Fruit fly (Drosophila melanogaster): ENCODE results near the gene CG45413.

The CG45413 gene

DNA sequence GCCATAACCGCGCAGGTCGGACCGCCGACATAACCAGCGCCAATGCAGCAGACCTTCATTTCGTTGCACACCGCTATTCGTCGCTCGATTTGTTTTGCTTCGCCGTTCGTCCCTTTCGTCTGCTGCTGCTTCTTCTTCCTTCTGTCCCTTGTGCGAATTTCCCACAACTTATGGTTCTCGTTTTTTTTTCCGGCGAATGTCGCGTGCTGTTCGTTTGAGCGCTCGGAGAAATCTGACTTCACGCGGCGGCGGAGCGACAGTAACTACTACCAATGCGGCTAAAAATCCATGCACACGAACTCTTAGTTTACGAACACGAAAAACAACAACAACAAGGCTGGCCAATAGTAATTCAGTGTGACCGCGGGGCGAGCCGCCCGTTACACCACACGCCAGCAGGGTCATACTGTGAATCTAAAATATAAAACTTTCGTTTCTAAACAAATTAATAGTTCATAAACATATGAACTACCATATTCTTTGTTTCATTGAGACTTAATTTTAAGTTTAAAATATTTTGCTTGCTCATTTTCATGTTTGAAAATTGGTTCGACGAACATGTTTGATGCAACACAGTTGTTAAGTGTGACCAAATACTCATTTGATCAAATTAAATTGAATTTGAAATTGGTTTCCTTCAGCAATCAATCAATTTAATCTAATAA, 32.9 kb upstream of the CG45413 start, which contains the start of gene sgl (continued):
- TF ChIP-seq br (optimal IDR thresholded peaks at IDR 0.05) (no peak), Taf1 (GFP tag; IDR thresholded peaks at IDR 0.05) (no peak), CG9727 (GFP tag; optimal IDR thresholded peaks at IDR 0.05) (no peak), B-H2 (GFP tag; optimal IDR thresholded peaks at IDR 0.05) (peak; percentile 74), ssp (GFP tag; IDR thresholded peaks at IDR 0.05) (no peak), MESR4 (GFP tag; optimal IDR thresholded peaks at IDR 0.05) (peak; percentile 57), CG6683 (GFP tag; optimal IDR thresholded peaks at IDR 0.05) (peak; percentile 50), CG1529 (GFP tag; optimal IDR thresholded peaks at IDR 0.05) (no peak), Hsf (GFP tag; optimal IDR thresholded peaks at IDR 0.05) (no peak), Dfd (GFP tag; optimal IDR thresholded peaks at IDR 0.05) (no peak), Hmr (GFP tag; optimal IDR thresholded peaks at IDR 0.05) (peak; percentile 81), eve (GFP tag; optimal IDR thresholded peaks at IDR 0.05) (no peak), CG10209 (GFP tag; optimal IDR thresholded peaks at IDR 0.05) (no peak), bigmax (GFP tag; optimal IDR thresholded peaks at IDR 0.05) (peak; percentile 20), CG12942 (GFP tag; optimal IDR thresholded peaks at IDR 0.05) (no peak), Sox102F (GFP tag; optimal IDR thresholded peaks at IDR 0.05) (no peak), Scr (GFP tag; IDR thresholded peaks at IDR 0.05; ENCODE audit: partially characterized antibody) (peak; percentile 43; the same call in 1 of the 2 replicates), CG13296 (GFP tag; optimal IDR thresholded peaks at IDR 0.05) (no peak), ftz-f1 (GFP tag; optimal IDR thresholded peaks at IDR 0.05) (peak; percentile 71), D19B (GFP tag; optimal IDR thresholded peaks at IDR 0.05) (peak; percentile 14)

DNA sequence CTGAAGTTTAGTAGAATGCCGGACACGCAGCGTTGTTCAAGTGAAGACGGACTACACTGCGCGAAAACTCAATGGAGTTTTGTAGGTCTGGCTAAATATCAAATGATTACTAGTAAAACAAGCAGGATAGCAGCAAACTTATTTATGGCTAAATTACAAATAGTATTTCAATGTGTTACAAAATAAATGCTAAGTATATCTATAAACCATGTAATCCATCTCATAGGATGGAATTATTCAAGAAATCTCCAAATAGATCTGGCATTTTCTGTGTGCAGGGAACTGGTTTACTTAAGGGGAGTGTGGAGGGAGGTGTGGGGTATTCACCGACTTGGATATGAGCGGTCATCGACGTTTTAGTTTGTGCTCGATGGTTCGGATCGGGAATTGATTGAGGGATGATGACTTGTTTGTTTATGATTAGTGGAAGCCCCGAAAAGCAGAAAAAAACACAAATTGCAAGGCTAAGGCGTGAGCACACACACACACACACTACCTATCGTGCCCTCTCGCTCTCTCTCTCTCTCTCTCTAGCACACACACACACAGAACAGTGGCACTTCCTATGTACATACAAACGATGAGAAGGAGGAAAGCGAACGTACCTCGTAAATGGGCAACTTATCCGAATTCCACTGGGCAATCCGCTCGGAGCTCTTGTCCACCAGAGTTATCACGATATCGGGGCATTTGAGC, 32.2 kb upstream of the CG45413 start:
- TF ChIP-seq CG9215 (GFP tag; IDR thresholded peaks at IDR 0.05) (peak; percentile 58; the same call in 1 of the 2 replicates), Xrp1 (GFP tag; IDR thresholded peaks at IDR 0.05) (peak; percentile 91), Ets97D (GFP tag; optimal IDR thresholded peaks at IDR 0.05) (peak; percentile 32), gcm2 (GFP tag; optimal IDR thresholded peaks at IDR 0.05) (peak; percentile 59), TFAM (GFP tag; optimal IDR thresholded peaks at IDR 0.05) (peak; percentile 40), CG2199 (GFP tag; IDR thresholded peaks at IDR 0.05) (peak; percentile 78; the same call in 1 of the 3 replicates), CG18599 (GFP tag; optimal IDR thresholded peaks at IDR 0.05) (peak; percentile 87), Mrtf (GFP tag; IDR thresholded peaks at IDR 0.05) (peak; percentile 77), pho (GFP tag; optimal IDR thresholded peaks at IDR 0.05) (peak; percentile 84), CG13894 (tag; optimal IDR thresholded peaks at IDR 0.05) (peak; percentile 8), Med (GFP tag) (peak; percentile 96), tgo (GFP tag; IDR thresholded peaks at IDR 0.05) (peak; percentile 82), CG7963 (GFP tag; IDR thresholded peaks at IDR 0.05; ENCODE audit: partially characterized antibody) (no peak), Poxn (GFP tag; IDR thresholded peaks at IDR 0.05) (no peak), crp (GFP tag; optimal IDR thresholded peaks at IDR 0.05) (peak in 1 of 2 experiments; percentile 19), CG9876 (GFP tag; optimal IDR thresholded peaks at IDR 0.05) (peak; percentile 56), Awh (GFP tag; IDR thresholded peaks at IDR 0.05) (peak; percentile 65; the same call in 1 of the 2 replicates), so (GFP tag; IDR thresholded peaks at IDR 0.05) (peak; percentile 70; the same call in 1 of the 3 replicates), Dfd (GFP tag; optimal IDR thresholded peaks at IDR 0.05) (no peak), corto (GFP tag; optimal IDR thresholded peaks at IDR 0.05) (no peak), eve (GFP tag; optimal IDR thresholded peaks at IDR 0.05) (no peak), Sry-δ (GFP tag; optimal IDR thresholded peaks at IDR 0.05) (peak; percentile 32), fu2 (GFP tag; optimal IDR thresholded peaks at IDR 0.05) (peak; percentile 55), CG10979 (tag; optimal IDR thresholded peaks at IDR 0.05) (peak; percentile 88), exex (tag; optimal IDR thresholded peaks at IDR 0.05) (no peak), ash1 (GFP tag; optimal IDR thresholded peaks at IDR 0.05) (no peak), en (GFP tag; optimal IDR thresholded peaks at IDR 0.05) (peak; percentile 75), ems (GFP tag; optimal IDR thresholded peaks at IDR 0.05) (peak; percentile 68), Eip74EF (GFP tag; optimal IDR thresholded peaks at IDR 0.05) (peak in 1 of 2 experiments; percentile 66), lab (GFP tag; optimal IDR thresholded peaks at IDR 0.05) (peak; percentile 83)

Measured in whole organism, embryonic.